Fruit fly (Drosophila melanogaster): ENCODE results near the gene CG2003.

dm6 chr3R:31973155-31973554, 4.8 kb upstream of the CG2003 start:
- TF ChIP-seq Hr78 (GFP tag; optimal IDR thresholded peaks at IDR 0.05) (no peak), sv (GFP tag; optimal IDR thresholded peaks at IDR 0.05) (no peak), rgr (GFP tag; optimal IDR thresholded peaks at IDR 0.05) (no peak), br (GFP tag; optimal IDR thresholded peaks at IDR 0.05) (no peak), N (GFP tag; optimal IDR thresholded peaks at IDR 0.05) (no peak), Abd-B (GFP tag; optimal IDR thresholded peaks at IDR 0.05) (no peak), pan (optimal IDR thresholded peaks at IDR 0.05) (no peak), lola (GFP tag; optimal IDR thresholded peaks at IDR 0.05) (no peak), foxo (GFP tag; optimal IDR thresholded peaks at IDR 0.05) (no peak)

Data from whole organism, wandering third instar larva.